Worm (Caenorhabditis elegans): ENCODE results near the gene jmjd-1.1.

jmjd-1.1 gene

ce11 chrII:11765506-11766152, 40.7 kb upstream of the jmjd-1.1 start:
- TF ChIP-seq K12H6.12 (tag; optimal IDR thresholded peaks at IDR 0.05): no peak
- TF ChIP-seq madf-8 (GFP tag; conservative IDR thresholded peaks at IDR 0.05): no peak
- TF ChIP-seq athp-1 (tag; optimal IDR thresholded peaks at IDR 0.05): no peak
- no peak for TF ChIP-seq pbrm-1 (GFP tag; IDR thresholded peaks at IDR 0.05)
- TF ChIP-seq chd-7 (tag; optimal IDR thresholded peaks at IDR 0.05): no peak
- peak; percentile 88 for TF ChIP-seq zfh-2 (GFP tag; conservative IDR thresholded peaks at IDR 0.05)
- TF ChIP-seq ztf-28 (GFP tag; IDR thresholded peaks at IDR 0.05): no peak
- TF ChIP-seq ztf-6 (GFP tag; IDR thresholded peaks at IDR 0.05): no peak
- TF ChIP-seq egrh-3 (GFP tag; IDR thresholded peaks at IDR 0.05): peak; percentile 99
- no peak for TF ChIP-seq nfya-2 (GFP tag; IDR thresholded peaks at IDR 0.05)

- TF ChIP-seq unc-130 (GFP tag; optimal IDR thresholded peaks at IDR 0.05): no peak
- no peak for TF ChIP-seq unc-62 (GFP tag; optimal IDR thresholded peaks at IDR 0.05)
- TF ChIP-seq sptf-2 (GFP tag; optimal IDR thresholded peaks at IDR 0.05): no peak
- TF ChIP-seq F55B11.4 (tag; optimal IDR thresholded peaks at IDR 0.05; ENCODE audit: borderline replicate concordance, insufficient read depth): no peak
- TF ChIP-seq C17E4.6 (GFP tag; IDR thresholded peaks at IDR 0.05): no peak
- TF ChIP-seq madf-6 (GFP tag; IDR thresholded peaks at IDR 0.05): no peak
- no peak for TF ChIP-seq fkh-3 (tag; optimal IDR thresholded peaks at IDR 0.05)
- no peak for TF ChIP-seq ets-4 (GFP tag; optimal IDR thresholded peaks at IDR 0.05)
- no peak for TF ChIP-seq nfya-1 (tag; optimal IDR thresholded peaks at IDR 0.05; ENCODE audit: borderline replicate concordance, insufficient read depth)
- TF ChIP-seq mxl-1 (tag; optimal IDR thresholded peaks at IDR 0.05): no peak
- TF ChIP-seq B0019.2 (GFP tag; conservative IDR thresholded peaks at IDR 0.05): no peak
- TF ChIP-seq rec-8 (tag; optimal IDR thresholded peaks at IDR 0.05): no peak
- TF ChIP-seq attf-3 (GFP tag; conservative IDR thresholded peaks at IDR 0.05): no peak
These were observed 39.9 kb upstream of the jmjd-1.1 start, which contains the start of gene F44E5.2 for ce11 chrII:11766472-11766871. F44E5.2 (plus strand) TSS chrII:11766772.

ce11 chrII:11772364-11772763, 34.0 kb upstream of the jmjd-1.1 start, which contains the start of gene F44E5.15:
F44E5.15 (plus strand) TSS chrII:11772664.
- no peak for TF ChIP-seq F55B11.4 (tag; optimal IDR thresholded peaks at IDR 0.05; ENCODE audit: borderline replicate concordance, insufficient read depth)
- no peak for TF ChIP-seq snpc-3.4 (tag; optimal IDR thresholded peaks at IDR 0.05)
- TF ChIP-seq ztf-28 (GFP tag; IDR thresholded peaks at IDR 0.05): no peak
- TF ChIP-seq Y56A3A.18 (GFP tag; IDR thresholded peaks at IDR 0.05): no peak
- TF ChIP-seq hmg-1.2 (GFP tag; IDR thresholded peaks at IDR 0.05): no peak
- TF ChIP-seq ceh-91 (GFP tag; IDR thresholded peaks at IDR 0.05): no peak

ce11 chrII:11774218-11774617, 32.1 kb upstream of the jmjd-1.1 start, which contains the start of gene F44E5.1:
F44E5.1 (minus strand) TSS chrII:11774559.
- TF ChIP-seq Y53F4B.3 (GFP tag; IDR thresholded peaks at IDR 0.05): no peak
- TF ChIP-seq nfyb-1 (GFP tag; IDR thresholded peaks at IDR 0.05): peak; percentile 69
- TF ChIP-seq madf-6 (GFP tag; IDR thresholded peaks at IDR 0.05): peak; percentile 42
- TF ChIP-seq mcd-1 (GFP tag; IDR thresholded peaks at IDR 0.05): peak; percentile 35; the same call in 1 of the 2 replicates
- no peak for TF ChIP-seq nfya-1 (tag; optimal IDR thresholded peaks at IDR 0.05; ENCODE audit: borderline replicate concordance, insufficient read depth)
- peak; percentile 4 for TF ChIP-seq ceh-79 (tag; optimal IDR thresholded peaks at IDR 0.05)
- TF ChIP-seq lir-1 (GFP tag; conservative IDR thresholded peaks at IDR 0.05): no peak
- peak; percentile 22; the same call in 1 of the 2 replicates for TF ChIP-seq ekl-4 (GFP tag; IDR thresholded peaks at IDR 0.05)
- TF ChIP-seq snpc-3.4 (tag; optimal IDR thresholded peaks at IDR 0.05): no peak
- no peak for TF ChIP-seq dpff-1 (tag; optimal IDR thresholded peaks at IDR 0.05)
- no peak for TF ChIP-seq fkh-3 (tag; optimal IDR thresholded peaks at IDR 0.05)
- peak; percentile 68 for TF ChIP-seq chd-7 (tag; optimal IDR thresholded peaks at IDR 0.05)
- peak; percentile 16 for TF ChIP-seq lsl-1 (GFP tag; optimal IDR thresholded peaks at IDR 0.05)
